Fruit fly (Drosophila melanogaster) whole organism, embryonic: ENCODE measurements around the gene Gr5a.

Experiments
- Bgb ChIP-seq: fragments of 200-800 bp; sonication (Bioruptor generic); IDR thresholded peaks from 2 replicates; pipeline ENCODE4 v1.3.6; 2022; ENCODE audit warnings: missing biosample characterization, missing genetic modification characterization; ENCODE audit not compliant: partially characterized antibody
- CG10147 ChIP-seq: fragments of 200-800 bp; sonication (Bioruptor generic); optimal IDR thresholded peaks from 2 replicates; lab custom pipeline; 2019; ENCODE audit warnings: missing biosample characterization, mild to moderate bottlenecking, missing genetic modification characterization, moderate library complexity
- CG12219 ChIP-seq: fragments of 200-800 bp; sonication (Bioruptor generic); optimal IDR thresholded peaks from 3 replicates; lab custom pipeline; 2018; ENCODE audit warnings: missing biosample characterization, mild to moderate bottlenecking, missing genetic modification characterization
- CG12299 ChIP-seq: fragments of 200-800 bp; sonication (Bioruptor generic); optimal IDR thresholded peaks from 2 replicates; lab custom pipeline; 2018; ENCODE audit warnings: missing biosample characterization, mild to moderate bottlenecking, missing genetic modification characterization
- CG12769 ChIP-seq: fragments of 200-800 bp; sonication (Bioruptor generic); optimal IDR thresholded peaks from 2 replicates; lab custom pipeline; 2019; ENCODE audit warnings: missing biosample characterization, mild to moderate bottlenecking, missing genetic modification characterization, moderate library complexity
- CG13123 ChIP-seq: fragments of 200-800 bp; sonication (Bioruptor generic); optimal IDR thresholded peaks from 2 replicates; lab custom pipeline; 2016; ENCODE audit warnings: missing biosample characterization, missing genetic modification characterization
- CG13424 ChIP-seq: fragments of 200-800 bp; sonication (Bioruptor generic); optimal IDR thresholded peaks from 2 replicates; lab custom pipeline; 2019; ENCODE audit warnings: missing biosample characterization, mild to moderate bottlenecking, missing genetic modification characterization, moderate library complexity
- CG14965 ChIP-seq: fragments of 200-800 bp; sonication (Bioruptor generic); optimal IDR thresholded peaks from 2 replicates; lab custom pipeline; 2016; ENCODE audit warnings: missing biosample characterization, missing genetic modification characterization, borderline replicate concordance
- CG15011 ChIP-seq: fragments of 200-800 bp; sonication (Bioruptor generic); optimal IDR thresholded peaks from 3 replicates; lab custom pipeline; 2018; ENCODE audit warnings: missing biosample characterization, mild to moderate bottlenecking, missing genetic modification characterization
- CG15073 ChIP-seq: fragments of 200-800 bp; sonication (Bioruptor generic); optimal IDR thresholded peaks from 2 replicates; lab custom pipeline; 2016; ENCODE audit warnings: missing biosample characterization, missing genetic modification characterization
- CG1647 ChIP-seq: fragments of 200-800 bp; sonication (Bioruptor generic); optimal IDR thresholded peaks from 3 replicates; lab custom pipeline; 2016; ENCODE audit warnings: missing biosample characterization, missing genetic modification characterization
- CG18262 ChIP-seq: fragments of 200-800 bp; optimal IDR thresholded peaks from 3 replicates; lab custom pipeline; 2019; ENCODE audit warnings: missing biosample characterization, mild to moderate bottlenecking, missing genetic modification characterization, moderate library complexity
- CG30020 ChIP-seq: fragments of 200-800 bp; optimal IDR thresholded peaks from 2 replicates; lab custom pipeline; 2019; ENCODE audit warnings: missing biosample characterization, mild to moderate bottlenecking, missing genetic modification characterization, moderate library complexity
- CG34376 ChIP-seq: fragments of 200-800 bp; sonication (Bioruptor generic); optimal IDR thresholded peaks from 2 replicates; lab custom pipeline; 2018; ENCODE audit warnings: missing biosample characterization, mild to moderate bottlenecking, missing genetic modification characterization
- CG6813 ChIP-seq: fragments of 200-800 bp; sonication (Bioruptor generic); optimal IDR thresholded peaks from 2 replicates; lab custom pipeline; 2017; ENCODE audit warnings: missing biosample characterization, missing genetic modification characterization, mild to moderate bottlenecking, moderate library complexity, missing genetic modification reagents
- CG7556 ChIP-seq: fragments of 200-800 bp; sonication (Bioruptor generic); optimal IDR thresholded peaks from 2 replicates; lab custom pipeline; 2017; ENCODE audit warnings: missing biosample characterization, mild to moderate bottlenecking, missing genetic modification characterization
- CG7839 ChIP-seq: fragments of 200-800 bp; sonication (Bioruptor generic); optimal IDR thresholded peaks from 3 replicates; lab custom pipeline; 2018; ENCODE audit warnings: missing biosample characterization, mild to moderate bottlenecking, missing genetic modification characterization, moderate library complexity
- CG7963 ChIP-seq: fragments of 200-800 bp; sonication (Bioruptor generic); IDR thresholded peaks from 3 replicates; pipeline ENCODE4 v1.3.6; 2022; ENCODE audit warnings: missing biosample characterization, missing genetic modification characterization; ENCODE audit not compliant: partially characterized antibody
- Deaf1 ChIP-seq: fragments of 200-800 bp; optimal IDR thresholded peaks from 3 replicates; lab custom pipeline; 2019; ENCODE audit warnings: missing biosample characterization, mild to moderate bottlenecking, missing genetic modification characterization, moderate library complexity
- Dfd ChIP-seq, 2 experiments: fragments of >200 bp; optimal IDR thresholded peaks; 2 replicates each; lab custom pipeline; 2017; ENCODE audit warnings: missing biosample characterization in 2 of 2, missing genetic modification characterization in 2 of 2
- ERR ChIP-seq: fragments of 200-800 bp; sonication (Bioruptor generic); optimal IDR thresholded peaks from 2 replicates; lab custom pipeline; 2016; ENCODE audit warnings: missing biosample characterization, missing genetic modification characterization
- HmgZ ChIP-seq: fragments of 200-800 bp; sonication (Bioruptor generic); optimal IDR thresholded peaks from 2 replicates; lab custom pipeline; 2018; ENCODE audit warnings: missing biosample characterization, mild to moderate bottlenecking, missing genetic modification characterization
- NC2α ChIP-seq: fragments of 200-800 bp; sonication (Bioruptor generic); optimal IDR thresholded peaks from 2 replicates; lab custom pipeline; 2016; ENCODE audit warnings: missing biosample characterization, missing genetic modification characterization
- NK7.1 ChIP-seq: fragments of 200-800 bp; sonication (Bioruptor generic); optimal IDR thresholded peaks from 3 replicates; lab custom pipeline; 2016; ENCODE audit warnings: missing biosample characterization, missing genetic modification characterization
- PHDP ChIP-seq: fragments of 200-800 bp; sonication (Bioruptor generic); optimal IDR thresholded peaks from 3 replicates; lab custom pipeline; 2018; ENCODE audit warnings: missing biosample characterization, mild to moderate bottlenecking, missing genetic modification characterization, moderate library complexity
- Rx ChIP-seq: fragments of 200-800 bp; sonication (Bioruptor generic); IDR thresholded peaks from 2 replicates; pipeline ENCODE4 v1.3.6; 2022; ENCODE audit warnings: missing biosample characterization, missing genetic modification characterization
- Xbp1 ChIP-seq: fragments of 200-800 bp; sonication (Bioruptor generic); optimal IDR thresholded peaks from 3 replicates; lab custom pipeline; 2016; ENCODE audit warnings: missing biosample characterization, mild to moderate bottlenecking, missing genetic modification characterization
- aop ChIP-seq: fragments of 200-800 bp; sonication (Bioruptor generic); IDR thresholded peaks from 2 replicates; pipeline ENCODE4 v1.3.6; 2022; ENCODE audit warnings: missing biosample characterization, missing genetic modification characterization
- ash1 ChIP-seq: fragments of 200-800 bp; sonication (Bioruptor generic); optimal IDR thresholded peaks from 2 replicates; lab custom pipeline; 2018; ENCODE audit warnings: missing biosample characterization, mild to moderate bottlenecking, missing genetic modification characterization
- bigmax ChIP-seq: fragments of 200-800 bp; sonication (Bioruptor generic); optimal IDR thresholded peaks from 2 replicates; lab custom pipeline; 2018; ENCODE audit warnings: missing biosample characterization, mild to moderate bottlenecking, missing genetic modification characterization
- bowl ChIP-seq: fragments of 200-800 bp; sonication (Bioruptor generic); IDR thresholded peaks from 2 replicates; pipeline ENCODE4 v1.3.6; 2022; ENCODE audit warnings: missing biosample characterization, missing genetic modification characterization
- chm ChIP-seq: fragments of 200-800 bp; sonication (Bioruptor generic); IDR thresholded peaks from 2 replicates; pipeline ENCODE4 v1.3.6; 2022; ENCODE audit warnings: missing biosample characterization, missing genetic modification characterization
- danr ChIP-seq: fragments of 200-800 bp; sonication (Bioruptor generic); IDR thresholded peaks from 2 replicates; pipeline ENCODE4 v1.3.6; 2022; ENCODE audit warnings: missing biosample characterization, missing genetic modification characterization
- dati ChIP-seq: fragments of 200-800 bp; sonication (Bioruptor generic); IDR thresholded peaks from 2 replicates; pipeline ENCODE4 v1.3.6; 2022; ENCODE audit warnings: missing biosample characterization, missing genetic modification characterization
- emc ChIP-seq: fragments of 200-800 bp; sonication (Bioruptor generic); optimal IDR thresholded peaks from 2 replicates; lab custom pipeline; 2016; ENCODE audit warnings: missing biosample characterization, missing genetic modification characterization
- en ChIP-seq: fragments of 200-800 bp; sonication (Bioruptor generic); optimal IDR thresholded peaks from 2 replicates; lab custom pipeline; 2016; ENCODE audit warnings: missing biosample characterization, missing genetic modification characterization
- fd102C ChIP-seq: fragments of 200-800 bp; sonication (Bioruptor generic); optimal IDR thresholded peaks from 2 replicates; lab custom pipeline; 2018; ENCODE audit warnings: missing biosample characterization, mild to moderate bottlenecking, missing genetic modification characterization, moderate library complexity
- fd64A ChIP-seq: fragments of 200-800 bp; sonication (Bioruptor generic); optimal IDR thresholded peaks from 3 replicates; lab custom pipeline; 2018; ENCODE audit warnings: missing biosample characterization, mild to moderate bottlenecking, missing genetic modification characterization
- hkb ChIP-seq, 2 experiments: fragments of 200-800 bp in 1 of 2; fragments of >200 bp in 1 of 2; sonication (Bioruptor generic) in 1 of 2; IDR thresholded peaks in 1 of 2; optimal IDR thresholded peaks in 1 of 2; 2 replicates each; pipeline versions ENCODE4 v1.3.6 to Lab custom; 2017 to 2022; ENCODE audit warnings: missing biosample characterization in 1 of 2, missing genetic modification characterization in 1 of 2
- inv ChIP-seq: fragments of 200-800 bp; sonication (Bioruptor generic); IDR thresholded peaks from 2 replicates; pipeline ENCODE4 v1.3.6; 2022; ENCODE audit warnings: missing biosample characterization, missing genetic modification characterization; ENCODE audit not compliant: partially characterized antibody
- ken ChIP-seq: fragments of 200-800 bp; sonication (Bioruptor generic); IDR thresholded peaks from 3 replicates; pipeline ENCODE4 v1.3.6; 2022; ENCODE audit warnings: missing biosample characterization, missing genetic modification characterization
- mld ChIP-seq: fragments of 200-800 bp; sonication (Bioruptor generic); IDR thresholded peaks from 3 replicates; pipeline ENCODE4 v1.3.6; 2022; ENCODE audit warnings: missing biosample characterization, missing genetic modification characterization; ENCODE audit not compliant: partially characterized antibody
- odd ChIP-seq: fragments of 200-800 bp; sonication (Bioruptor generic); optimal IDR thresholded peaks from 2 replicates; lab custom pipeline; 2017; ENCODE audit warnings: missing biosample characterization, mild to moderate bottlenecking, missing genetic modification characterization
- pum ChIP-seq: fragments of 200-800 bp; sonication (Bioruptor generic); optimal IDR thresholded peaks from 2 replicates; lab custom pipeline; 2016; ENCODE audit warnings: missing biosample characterization, missing genetic modification characterization
- rib ChIP-seq: fragments of 200-800 bp; sonication (Bioruptor generic); IDR thresholded peaks from 2 replicates; pipeline ENCODE4 v1.3.6; 2022; ENCODE audit warnings: missing biosample characterization, missing genetic modification characterization
- schlank ChIP-seq: fragments of 200-800 bp; sonication (Bioruptor generic); optimal IDR thresholded peaks from 2 replicates; lab custom pipeline; 2018; ENCODE audit warnings: missing biosample characterization, mild to moderate bottlenecking, missing genetic modification characterization
- sqz ChIP-seq: fragments of 200-800 bp; sonication (Bioruptor generic); optimal IDR thresholded peaks from 3 replicates; lab custom pipeline; 2018; ENCODE audit warnings: missing biosample characterization, mild to moderate bottlenecking, missing genetic modification characterization
- toy ChIP-seq: fragments of 200-800 bp; sonication (Bioruptor generic); IDR thresholded peaks from 2 replicates; pipeline ENCODE4 v1.3.6; 2022; ENCODE audit warnings: missing biosample characterization, missing genetic modification characterization
- usp ChIP-seq: fragments of >200 bp; optimal IDR thresholded peaks from 2 replicates; lab custom pipeline; 2017; ENCODE audit warnings: missing biosample characterization, missing genetic modification characterization
- z ChIP-seq: fragments of 200-800 bp; sonication (Bioruptor generic); IDR thresholded peaks from 3 replicates; pipeline ENCODE4 v1.3.6; 2022; ENCODE audit warnings: missing biosample characterization, missing genetic modification characterization
- zfh1 ChIP-seq: fragments of 200-800 bp; sonication (Bioruptor generic); IDR thresholded peaks from 3 replicates; pipeline ENCODE4 v1.3.6; 2022; ENCODE audit warnings: missing biosample characterization, missing genetic modification characterization

The Gr5a gene

dm6 chrX:5638588-5638987 lies 41.8 kb upstream of the Gr5a start (continued):
- TF ChIP-seq Bgb (GFP tag; lab: Robert Waterston, UW) (no peak), CG12769 (tag; lab: Kevin White, UChicago) (no peak), CG1647 (GFP tag; lab: Kevin White, UChicago) (peak; percentile 39), z (GFP tag; lab: Robert Waterston, UW) (no peak), PHDP (tag; lab: Kevin White, UChicago) (peak; percentile 56), CG15073 (GFP tag; lab: Kevin White, UChicago) (no peak), bowl (GFP tag; lab: Robert Waterston, UW) (no peak), danr (GFP tag; lab: Robert Waterston, UW) (no peak), CG30020 (tag; lab: Kevin White, UChicago) (no peak), CG13123 (GFP tag; lab: Kevin White, UChicago) (no peak), CG12219 (GFP tag; lab: Kevin White, UChicago) (peak; percentile 9), zfh1 (GFP tag; lab: Robert Waterston, UW) (peak; percentile 65), usp (GFP tag; lab: Kevin White, UChicago) (no peak), rib (GFP tag; lab: Robert Waterston, UW) (peak; percentile 61; the same call in 1 of the 2 replicates), HmgZ (tag; lab: Kevin White, UChicago) (peak; percentile 36), ERR (peak; percentile 47), CG15011 (no peak), CG12299 (tag; lab: Kevin White, UChicago) (no peak), CG7839 (peak; percentile 63), hkb (optimal IDR thresholded peaks at IDR 0.05; lab: Kevin White, UChicago) (no peak), hkb (GFP tag; IDR thresholded peaks at IDR 0.05; lab: Robert Waterston, UW) (peak; percentile 69), NC2α (GFP tag; lab: Kevin White, UChicago) (no peak), CG7963 (GFP tag; lab: Robert Waterston, UW) (no peak), bigmax (no peak), CG34376 (GFP tag; lab: Kevin White, UChicago) (peak; percentile 18), fd102C (GFP tag; lab: Kevin White, UChicago) (no peak), Deaf1 (tag; lab: Kevin White, UChicago) (peak; percentile 87), CG13424 (tag; lab: Kevin White, UChicago) (peak; percentile 56), chm (GFP tag; lab: Robert Waterston, UW) (peak; percentile 69), Xbp1 (GFP tag; lab: Kevin White, UChicago) (peak; percentile 50), CG6813 (GFP tag; lab: Kevin White, UChicago) (peak; percentile 40), Dfd (GFP tag; optimal IDR thresholded peaks at IDR 0.05; lab: Kevin White, UChicago) (no peak), inv (no peak), pum (GFP tag; lab: Kevin White, UChicago) (peak; percentile 16), dati (GFP tag; lab: Robert Waterston, UW) (peak; percentile 63), emc (GFP tag; lab: Kevin White, UChicago) (no peak), aop (no peak), toy (GFP tag; lab: Robert Waterston, UW) (no peak), fd64A (GFP tag; lab: Kevin White, UChicago) (no peak), en (no peak), sqz (GFP tag; lab: Kevin White, UChicago) (no peak), ken (peak; percentile 49; the same call in 2 of the 3 replicates), CG7556 (GFP tag; lab: Kevin White, UChicago) (peak; percentile 63), CG18262 (tag; lab: Kevin White, UChicago) (peak; percentile 28), Rx (GFP tag; lab: Robert Waterston, UW) (peak; percentile 54; the same call in 1 of the 2 replicates), schlank (tag; lab: Kevin White, UChicago) (peak; percentile 35), CG14965 (GFP tag; lab: Kevin White, UChicago) (no peak), odd (GFP tag; lab: Kevin White, UChicago) (no peak), NK7.1 (GFP tag; lab: Kevin White, UChicago) (no peak), ash1 (GFP tag; lab: Kevin White, UChicago) (no peak), CG10147 (peak; percentile 28), mld (GFP tag; lab: Robert Waterston, UW) (no peak)
